Worm (Caenorhabditis elegans) whole organism, L2 larva: ENCODE results near the gene ZK1058.9.

Experiments
- C34F6.9 ChIP-seq: fragments of 150-350 bp; optimal IDR thresholded peaks from 2 replicates; lab custom pipeline; 2014; ENCODE audit warnings: missing biosample characterization, missing genetic modification characterization
- F13H6.1 ChIP-seq: sonication (generic microtip); optimal IDR thresholded peaks from 2 replicates; lab custom pipeline; 2016; ENCODE audit warnings: missing genetic modification characterization, missing compliant biosample characterization
- R02D3.7 ChIP-seq: fragments of 150-350 bp; optimal IDR thresholded peaks from 2 replicates; lab custom pipeline; 2014; ENCODE audit warnings: missing biosample characterization, missing genetic modification characterization
- Y55F3AM.14 ChIP-seq: fragments of 200-800 bp; sonication (Bioruptor generic); optimal IDR thresholded peaks from 2 replicates; lab custom pipeline; 2018; ENCODE audit warnings: mild to moderate bottlenecking, missing genetic modification characterization, missing compliant biosample characterization
- alr-1 ChIP-seq: fragments of 150-350 bp; optimal IDR thresholded peaks from 2 replicates; lab custom pipeline; 2014; ENCODE audit warnings: missing biosample characterization, missing genetic modification characterization
- aly-2 ChIP-seq: fragments of 150-350 bp; optimal IDR thresholded peaks from 2 replicates; lab custom pipeline; 2014; ENCODE audit warnings: missing biosample characterization, missing genetic modification characterization
- ama-1 ChIP-seq: fragments of 150-350 bp; optimal IDR thresholded peaks from 2 replicates; lab custom pipeline; 2018; ENCODE audit warnings: inconsistent platforms
- blmp-1 ChIP-seq: sonication (generic microtip); optimal IDR thresholded peaks from 2 replicates; lab custom pipeline; 2017; ENCODE audit warnings: missing genetic modification characterization, mild to moderate bottlenecking, missing compliant biosample characterization, antibody characterized with exemption, moderate library complexity; ENCODE audit not compliant: insufficient read depth
- ceh-16 ChIP-seq: fragments of 150-350 bp; optimal IDR thresholded peaks from 2 replicates; lab custom pipeline; 2014; ENCODE audit warnings: missing biosample characterization, missing genetic modification characterization
- ceh-82 ChIP-seq: fragments of 150-350 bp; optimal IDR thresholded peaks from 2 replicates; lab custom pipeline; 2014; ENCODE audit warnings: missing biosample characterization, missing genetic modification characterization
- crh-2 ChIP-seq: sonication (generic microtip); optimal IDR thresholded peaks from 2 replicates; lab custom pipeline; 2017; ENCODE audit warnings: missing biosample characterization, missing genetic modification characterization
- dmd-4 ChIP-seq: sonication (generic microtip); optimal IDR thresholded peaks from 2 replicates; lab custom pipeline; 2017; ENCODE audit warnings: missing biosample characterization, missing genetic modification characterization
- egl-27 ChIP-seq: sonication (generic microtip); optimal IDR thresholded peaks from 3 replicates; lab custom pipeline; 2017; ENCODE audit warnings: missing biosample characterization, missing genetic modification reagents, missing genetic modification characterization
- elt-1 ChIP-seq: fragments of 150-350 bp; optimal IDR thresholded peaks from 2 replicates; lab custom pipeline; 2014; ENCODE audit warnings: missing biosample characterization, missing genetic modification characterization
- elt-3 ChIP-seq: sonication (generic microtip); optimal IDR thresholded peaks from 2 replicates; lab custom pipeline; 2017; ENCODE audit warnings: missing biosample characterization, missing genetic modification characterization
- fos-1 ChIP-seq: fragments of 150-350 bp; optimal IDR thresholded peaks from 2 replicates; lab custom pipeline; 2014; ENCODE audit warnings: missing biosample characterization, missing genetic modification characterization
- gmeb-1 ChIP-seq: fragments of 150-350 bp; optimal IDR thresholded peaks from 2 replicates; lab custom pipeline; 2014; ENCODE audit warnings: missing biosample characterization, missing genetic modification characterization
- lin-11 ChIP-seq: fragments of 150-350 bp; sonication (generic microtip); optimal IDR thresholded peaks from 2 replicates; lab custom pipeline; 2014; ENCODE audit warnings: missing biosample characterization, missing genetic modification characterization, inconsistent platforms, mixed read lengths
- lin-39 ChIP-seq: fragments of 150-350 bp; optimal IDR thresholded peaks from 2 replicates; lab custom pipeline; 2014; ENCODE audit warnings: missing biosample characterization, missing genetic modification reagents, missing genetic modification characterization
- lsy-2 ChIP-seq, 2 experiments: fragments of 150-350 bp in 1 of 2; sonication (generic microtip) in 1 of 2; optimal IDR thresholded peaks; 2 replicates each; lab custom pipeline; 2014 to 2017; ENCODE audit warnings: missing biosample characterization in 2 of 2, missing genetic modification characterization in 2 of 2
- mbf-1 ChIP-seq: sonication (generic microtip); optimal IDR thresholded peaks from 2 replicates; lab custom pipeline; 2017; ENCODE audit warnings: missing biosample characterization, missing genetic modification characterization
- mdl-1 ChIP-seq, 2 experiments: fragments of 150-350 bp in 1 of 2; sonication (generic microtip) in 1 of 2; optimal IDR thresholded peaks; 2 replicates each; lab custom pipeline; 2017; ENCODE audit warnings: missing biosample characterization in 2 of 2, missing genetic modification characterization in 2 of 2
- nhr-12 ChIP-seq: fragments of 150-350 bp; optimal IDR thresholded peaks from 2 replicates; lab custom pipeline; 2014; ENCODE audit warnings: missing biosample characterization, missing genetic modification characterization
- nhr-129 ChIP-seq: fragments of 150-350 bp; optimal IDR thresholded peaks from 2 replicates; lab custom pipeline; 2014; ENCODE audit warnings: missing biosample characterization, missing genetic modification characterization
- nhr-21 ChIP-seq: fragments of 150-350 bp; optimal IDR thresholded peaks from 2 replicates; lab custom pipeline; 2014; ENCODE audit warnings: missing biosample characterization, missing genetic modification characterization
- nhr-23 ChIP-seq: fragments of 150-350 bp; optimal IDR thresholded peaks from 2 replicates; lab custom pipeline; 2014; ENCODE audit warnings: missing biosample characterization, missing genetic modification reagents, missing genetic modification characterization
- nhr-237 ChIP-seq: fragments of 150-350 bp; optimal IDR thresholded peaks from 2 replicates; lab custom pipeline; 2014; ENCODE audit warnings: missing biosample characterization, missing genetic modification characterization
- nhr-25 ChIP-seq: fragments of 150-350 bp; sonication (generic microtip); optimal IDR thresholded peaks from 3 replicates; lab custom pipeline; 2014; ENCODE audit warnings: missing biosample characterization, missing genetic modification characterization
- nhr-6 ChIP-seq: fragments of 150-350 bp; optimal IDR thresholded peaks from 2 replicates; lab custom pipeline; 2014; ENCODE audit warnings: missing biosample characterization, missing genetic modification characterization
- nhr-77 ChIP-seq: fragments of 150-350 bp; optimal IDR thresholded peaks from 2 replicates; lab custom pipeline; 2014; ENCODE audit warnings: missing biosample characterization, missing genetic modification characterization
- peb-1 ChIP-seq: fragments of 150-350 bp; optimal IDR thresholded peaks from 2 replicates; lab custom pipeline; 2014; ENCODE audit warnings: missing biosample characterization, missing genetic modification characterization
- sem-4 ChIP-seq: fragments of 150-350 bp; optimal IDR thresholded peaks from 2 replicates; lab custom pipeline; 2014; ENCODE audit warnings: missing biosample characterization, missing genetic modification reagents, missing genetic modification characterization
- skn-1 ChIP-seq: sonication (generic microtip); optimal IDR thresholded peaks from 2 replicates; lab custom pipeline; 2017; ENCODE audit warnings: missing biosample characterization, missing genetic modification characterization
- sma-3 ChIP-seq: sonication (generic microtip); optimal IDR thresholded peaks from 2 replicates; lab custom pipeline; 2016; ENCODE audit warnings: missing genetic modification reagents, missing genetic modification characterization, missing compliant biosample characterization
- sma-9 ChIP-seq, 2 experiments: fragments of 150-350 bp in 1 of 2; sonication (generic microtip) in 1 of 2; optimal IDR thresholded peaks; 2 replicates each; lab custom pipeline; 2014 to 2016; ENCODE audit warnings: missing genetic modification characterization in 2 of 2, mild to moderate bottlenecking in 1 of 2, missing biosample characterization in 1 of 2, missing compliant biosample characterization in 1 of 2, missing genetic modification reagents in 1 of 2, moderate library complexity in 1 of 2
- snpc-4 ChIP-seq: fragments of 150-350 bp; optimal IDR thresholded peaks from 2 replicates; lab custom pipeline; 2014; ENCODE audit warnings: missing biosample characterization, missing genetic modification characterization
- unc-39 ChIP-seq: fragments of 150-350 bp; optimal IDR thresholded peaks from 2 replicates; lab custom pipeline; 2014; ENCODE audit warnings: missing biosample characterization, missing genetic modification characterization
- unc-55 ChIP-seq: fragments of 150-350 bp; sonication (generic microtip); optimal IDR thresholded peaks from 3 replicates; lab custom pipeline; 2014; ENCODE audit warnings: missing biosample characterization, missing genetic modification reagents, missing genetic modification characterization
- unc-62 ChIP-seq: fragments of 150-350 bp; optimal IDR thresholded peaks from 2 replicates; lab custom pipeline; 2014; ENCODE audit warnings: missing biosample characterization, missing genetic modification reagents, missing genetic modification characterization
- zag-1 ChIP-seq: fragments of 150-350 bp; optimal IDR thresholded peaks from 2 replicates; lab custom pipeline; 2014; ENCODE audit warnings: missing biosample characterization, missing genetic modification characterization
- ztf-1 ChIP-seq: fragments of 200-800 bp; sonication (Bioruptor generic); conservative IDR thresholded peaks from 2 replicates; pipeline ENCODE4 v1.3.6; 2022; ENCODE audit warnings: missing genetic modification characterization, missing compliant biosample characterization
- ztf-11 ChIP-seq: sonication (generic microtip); optimal IDR thresholded peaks from 2 replicates; lab custom pipeline; 2017; ENCODE audit warnings: missing biosample characterization, missing genetic modification characterization
- ztf-4 ChIP-seq: fragments of 150-350 bp; optimal IDR thresholded peaks from 2 replicates; lab custom pipeline; 2014; ENCODE audit warnings: missing biosample characterization, missing genetic modification characterization

The ZK1058.9 gene

ce11 chrIII:3927450-3927849 is 1.4 kb upstream of the ZK1058.9 start:
- TF ChIP-seq ztf-4 (tag; lab: Kevin White, UChicago) (peak; percentile 6), egl-27 (tag; lab: Kevin White, UChicago) (no peak), sma-3 (GFP tag; lab: Kevin White, UChicago) (no peak), F13H6.1 (tag; lab: Kevin White, UChicago) (peak; percentile 43), nhr-23 (tag; lab: Kevin White, UChicago) (no peak), nhr-129 (peak; percentile 59), sma-9 (GFP tag; optimal IDR thresholded peaks at IDR 0.05; lab: Kevin White, UChicago) (peak; percentile 46), sma-9 (tag; optimal IDR thresholded peaks at IDR 0.05; lab: Kevin White, UChicago) (no peak), C34F6.9 (tag; lab: Kevin White, UChicago) (peak; percentile 40), lin-11 (no peak)
- TF ChIP-seq, all 48 proteins: peak for 5

- TF ChIP-seq mdl-1 (tag; optimal IDR thresholded peaks at IDR 0.05; lab: Kevin White, UChicago) (no peak), nhr-237 (no peak), mbf-1 (tag; lab: Kevin White, UChicago) (no peak), fos-1 (peak; percentile 15)
- TF ChIP-seq, all 48 proteins: peak for 1
Observed at ce11 chrIII:3926801-3927200, 785 bp upstream of the ZK1058.9 start.

- TF ChIP-seq ama-1 (no peak), Y55F3AM.14 (GFP tag; lab: Kevin White, UChicago) (no peak), skn-1 (peak; percentile 91), unc-55 (GFP tag; lab: Kevin White, UChicago) (peak; percentile 37), fos-1 (peak; percentile 36), gmeb-1 (peak; percentile 76), snpc-4 (tag; lab: Kevin White, UChicago) (no peak), sma-9 (GFP tag; optimal IDR thresholded peaks at IDR 0.05; lab: Kevin White, UChicago) (peak; percentile 39), sma-9 (tag; optimal IDR thresholded peaks at IDR 0.05; lab: Kevin White, UChicago) (no peak), nhr-21 (tag; lab: Kevin White, UChicago) (peak; percentile 8), lsy-2 (tag; optimal IDR thresholded peaks at IDR 0.05; lab: Kevin White, UChicago) (peak in 1 of 2 experiments; percentile 32)
Observed at ce11 chrIII:3921646-3922328, 4.2 kb downstream of the ZK1058.9 start, which contains the start of the genes metl-6 and nit-1. TSS of gene metl-6 (minus strand) at chrIII:3921711. TSS of gene nit-1 (plus strand) at chrIII:3922207.

ce11 chrIII:3918569-3918968 is 7.4 kb downstream of the ZK1058.9 start, which contains the start of gene ZK1058.3:
TSS of gene ZK1058.3 (plus strand) at chrIII:3918869.
- TF ChIP-seq unc-39 (tag; lab: Kevin White, UChicago) (no peak), aly-2 (no peak), gmeb-1 (no peak), sma-9 (GFP tag; optimal IDR thresholded peaks at IDR 0.05; lab: Kevin White, UChicago) (no peak), sma-9 (tag; optimal IDR thresholded peaks at IDR 0.05; lab: Kevin White, UChicago) (no peak), nhr-77 (no peak), nhr-25 (tag; lab: Kevin White, UChicago) (no peak), ztf-1 (GFP tag; lab: Robert Waterston, UW) (no peak), elt-3 (no peak), nhr-237 (no peak), nhr-23 (tag; lab: Kevin White, UChicago) (no peak), C34F6.9 (tag; lab: Kevin White, UChicago) (no peak), lin-39 (tag; lab: Kevin White, UChicago) (no peak)

- TF ChIP-seq ztf-11 (tag; lab: Kevin White, UChicago) (no peak), nhr-12 (tag; lab: Kevin White, UChicago) (no peak), nhr-6 (tag; lab: Kevin White, UChicago) (no peak), unc-62 (GFP tag; lab: Kevin White, UChicago) (no peak), zag-1 (tag; lab: Kevin White, UChicago) (no peak), dmd-4 (no peak), crh-2 (tag; lab: Kevin White, UChicago) (peak; percentile 49), alr-1 (no peak), peb-1 (tag; lab: Kevin White, UChicago) (no peak), sem-4 (tag; lab: Kevin White, UChicago) (peak; percentile 41), blmp-1 (tag; lab: Kevin White, UChicago) (no peak), sma-9 (GFP tag; optimal IDR thresholded peaks at IDR 0.05; lab: Kevin White, UChicago) (peak; percentile 71), sma-9 (tag; optimal IDR thresholded peaks at IDR 0.05; lab: Kevin White, UChicago) (no peak), Y55F3AM.14 (GFP tag; lab: Kevin White, UChicago) (no peak), nhr-23 (tag; lab: Kevin White, UChicago) (no peak), snpc-4 (tag; lab: Kevin White, UChicago) (peak; percentile 2), nhr-25 (tag; lab: Kevin White, UChicago) (peak; percentile 14), elt-1 (tag; lab: Kevin White, UChicago) (no peak), mbf-1 (tag; lab: Kevin White, UChicago) (no peak), ceh-16 (no peak), aly-2 (no peak), mdl-1 (tag; optimal IDR thresholded peaks at IDR 0.05; lab: Kevin White, UChicago) (no peak), ceh-82 (tag; lab: Kevin White, UChicago) (no peak), ztf-1 (GFP tag; lab: Robert Waterston, UW) (no peak), lin-11 (peak; percentile 84), R02D3.7 (tag; lab: Kevin White, UChicago) (no peak), nhr-237 (no peak), elt-3 (no peak)
Observed at ce11 chrIII:3916624-3917023, 9.4 kb downstream of the ZK1058.9 start, which contains the start of gene ccdc-47. TSS of gene ccdc-47 (plus strand) at chrIII:3916967.
